Fruit fly (Drosophila melanogaster): ENCODE results near the gene CG6511.

DNA sequence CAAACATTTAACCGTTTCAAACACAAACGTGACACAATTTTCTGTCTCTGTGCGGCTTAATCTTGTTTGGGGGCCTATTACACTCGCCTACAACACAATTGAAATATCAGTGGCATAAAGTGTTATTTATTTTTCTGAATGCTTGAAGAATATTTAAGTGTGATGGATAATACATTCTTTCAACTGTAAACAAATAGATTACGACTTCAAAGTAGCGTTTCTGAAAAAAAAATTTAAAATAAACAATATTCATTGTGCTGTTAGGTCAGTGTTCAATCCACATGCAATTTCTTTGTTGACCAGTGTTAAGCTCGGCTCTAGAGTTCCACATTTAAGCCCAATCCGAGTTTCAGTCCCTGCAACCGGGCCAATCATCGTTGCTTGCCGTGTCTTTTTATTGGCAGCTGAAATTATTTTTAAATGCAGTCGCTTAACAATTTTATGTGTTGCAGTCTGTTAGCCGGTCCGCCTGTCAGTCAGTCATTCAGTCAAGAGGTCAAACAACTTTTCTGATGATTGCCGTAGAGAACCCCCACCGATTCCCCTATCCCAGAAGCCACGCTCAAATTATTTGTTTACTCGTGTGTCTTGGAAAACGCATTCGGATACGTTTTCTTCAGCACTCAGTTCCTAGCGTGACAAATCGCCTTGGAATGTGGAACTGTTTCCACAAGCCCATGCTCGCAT is 52.0 kb downstream of the CG6511 start:
- TF ChIP-seq CG6854 (GFP tag; optimal IDR thresholded peaks at IDR 0.05) (no peak), fd85E (GFP tag; optimal IDR thresholded peaks at IDR 0.05) (no peak), Blimp-1 (GFP tag; optimal IDR thresholded peaks at IDR 0.05) (no peak), OdsH (GFP tag; optimal IDR thresholded peaks at IDR 0.05) (peak; percentile 78), Ets96B (tag; optimal IDR thresholded peaks at IDR 0.05) (peak; percentile 64), CG32006 (GFP tag; optimal IDR thresholded peaks at IDR 0.05) (peak; percentile 76), ss (GFP tag; optimal IDR thresholded peaks at IDR 0.05) (peak; percentile 47 to 63), CG11762 (GFP tag; optimal IDR thresholded peaks at IDR 0.05; ENCODE audit: insufficient read depth) (peak; percentile 47), CG3032 (tag; optimal IDR thresholded peaks at IDR 0.05) (peak; percentile 58)
